Worm (Caenorhabditis elegans) whole organism, mixed stage, embryonic: ENCODE data around the gene cyp-33A1.

Experiments used
- M03D4.4 ChIP-seq: sonication (generic microtip); optimal IDR thresholded peaks from 2 replicates; lab custom pipeline; 2017; ENCODE audit warnings: mild to moderate bottlenecking, missing genetic modification characterization, missing compliant biosample characterization
- ceh-43 ChIP-seq: fragments of 200-800 bp; sonication (Bioruptor generic); optimal IDR thresholded peaks from 2 replicates; lab custom pipeline; 2018; ENCODE audit warnings: mild to moderate bottlenecking, missing genetic modification characterization, moderate library complexity, missing compliant biosample characterization
- elt-3 ChIP-seq: fragments of 150-350 bp; optimal IDR thresholded peaks from 2 replicates; lab custom pipeline; 2014; ENCODE audit warnings: missing biosample characterization, missing genetic modification characterization
- mab-5 ChIP-seq: fragments of 150-350 bp; optimal IDR thresholded peaks from 2 replicates; lab custom pipeline; 2014; ENCODE audit warnings: missing biosample characterization, missing genetic modification characterization
- nhr-237 ChIP-seq: fragments of 150-350 bp; optimal IDR thresholded peaks from 2 replicates; lab custom pipeline; 2014; ENCODE audit warnings: missing biosample characterization, missing genetic modification characterization
- nhr-28 ChIP-seq: fragments of 150-350 bp; optimal IDR thresholded peaks from 2 replicates; lab custom pipeline; 2014; ENCODE audit warnings: missing biosample characterization, missing genetic modification characterization
- nhr-76 ChIP-seq: sonication (generic microtip); optimal IDR thresholded peaks from 2 replicates; lab custom pipeline; 2017; ENCODE audit warnings: missing biosample characterization, missing genetic modification characterization
- sem-2 ChIP-seq: fragments of 200-800 bp; sonication (Bioruptor generic); optimal IDR thresholded peaks from 2 replicates; lab custom pipeline; 2018; ENCODE audit warnings: mild to moderate bottlenecking, missing genetic modification characterization, missing compliant biosample characterization
- snpc-4 ChIP-seq: fragments of 150-350 bp; optimal IDR thresholded peaks from 2 replicates; lab custom pipeline; 2014; ENCODE audit warnings: missing biosample characterization, missing genetic modification characterization
- unc-39 ChIP-seq: fragments of 150-350 bp; optimal IDR thresholded peaks from 2 replicates; lab custom pipeline; 2014; ENCODE audit warnings: missing biosample characterization, missing genetic modification characterization
- ztf-11 ChIP-seq: fragments of 150-350 bp; optimal IDR thresholded peaks from 2 replicates; lab custom pipeline; 2014; ENCODE audit warnings: missing biosample characterization, missing genetic modification characterization

ce11 chrV:7730488-7730887 lies 49.2 kb upstream of the cyp-33A1 start:
- TF ChIP-seq M03D4.4 (tag; lab: Kevin White, UChicago), result no peak
- no peak for TF ChIP-seq unc-39 (tag; lab: Kevin White, UChicago)
- no peak for TF ChIP-seq nhr-237 (tag; lab: Kevin White, UChicago)
- no peak for TF ChIP-seq nhr-76 (tag; lab: Kevin White, UChicago)
- no peak for TF ChIP-seq snpc-4
- no peak for TF ChIP-seq sem-2 (GFP tag; lab: Kevin White, UChicago)
- no peak for TF ChIP-seq ceh-43 (GFP tag; lab: Kevin White, UChicago)
- TF ChIP-seq elt-3 (tag; lab: Kevin White, UChicago), result no peak
- no peak for TF ChIP-seq ztf-11 (tag; lab: Kevin White, UChicago)
- TF ChIP-seq nhr-28 (tag; lab: Kevin White, UChicago), result no peak
- no peak for TF ChIP-seq mab-5
